Fruit fly (Drosophila melanogaster): Measurements from ENCODE around the gene CG34367.

CG34367 gene

dm6 chr2L:10299810-10300147, 53.9 kb downstream of the CG34367 start, which contains the start of gene CYLD (continued):
- peak; percentile 28 for TF ChIP-seq kay (GFP tag; optimal IDR thresholded peaks at IDR 0.05)
- TF ChIP-seq klu (GFP tag; IDR thresholded peaks at IDR 0.05), result no peak
- peak; percentile 85 for TF ChIP-seq PHDP (tag; optimal IDR thresholded peaks at IDR 0.05)
- peak; percentile 83 for TF ChIP-seq CG18262 (tag; optimal IDR thresholded peaks at IDR 0.05)
- TF ChIP-seq Rx (GFP tag; IDR thresholded peaks at IDR 0.05), result no peak
- TF ChIP-seq nau (GFP tag; optimal IDR thresholded peaks at IDR 0.05), result no peak
- TF ChIP-seq CG18619 (GFP tag; optimal IDR thresholded peaks at IDR 0.05), result peak; percentile 35
- TF ChIP-seq CG9817 (tag; optimal IDR thresholded peaks at IDR 0.05), result no peak
- TF ChIP-seq D (optimal IDR thresholded peaks at IDR 0.05), result no peak
- TF ChIP-seq D (GFP tag; optimal IDR thresholded peaks at IDR 0.05), result peak; percentile 29
- TF ChIP-seq Gug (GFP tag; IDR thresholded peaks at IDR 0.05), result no peak
- TF ChIP-seq fd3F (GFP tag; optimal IDR thresholded peaks at IDR 0.05), result peak; percentile 51
- TF ChIP-seq Xrp1 (GFP tag; IDR thresholded peaks at IDR 0.05), result peak; percentile 76
- peak; percentile 76 for TF ChIP-seq CG31441 (GFP tag; IDR thresholded peaks at IDR 0.05)
- TF ChIP-seq ind (GFP tag; optimal IDR thresholded peaks at IDR 0.05), result peak; percentile 58
- no peak for TF ChIP-seq CG4360 (GFP tag; IDR thresholded peaks at IDR 0.05)
- no peak; the same call in 1 of the 2 replicates for TF ChIP-seq ap (GFP tag; IDR thresholded peaks at IDR 0.05)
- TF ChIP-seq maf-S (GFP tag; optimal IDR thresholded peaks at IDR 0.05), result no peak
- TF ChIP-seq seq (GFP tag; IDR thresholded peaks at IDR 0.05), result peak; percentile 41; the same call in 1 of the 2 replicates
- TF ChIP-seq CG1233 (GFP tag; optimal IDR thresholded peaks at IDR 0.05), result peak; percentile 62
- no peak for TF ChIP-seq CG4854 (GFP tag; optimal IDR thresholded peaks at IDR 0.05)
- no peak for TF ChIP-seq CG33213 (GFP tag; optimal IDR thresholded peaks at IDR 0.05)
- no peak for TF ChIP-seq tll (GFP tag; optimal IDR thresholded peaks at IDR 0.05)
- TF ChIP-seq prd (optimal IDR thresholded peaks at IDR 0.05), result no peak
- TF ChIP-seq prd (GFP tag; IDR thresholded peaks at IDR 0.05), result peak; percentile 67
- TF ChIP-seq CG17385 (GFP tag; optimal IDR thresholded peaks at IDR 0.05), result peak; percentile 75
- TF ChIP-seq Mad (GFP tag; optimal IDR thresholded peaks at IDR 0.05), result no peak
- peak; percentile 51; the same call in 1 of the 2 replicates for TF ChIP-seq E2f1 (GFP tag; IDR thresholded peaks at IDR 0.05)
- TF ChIP-seq ro (GFP tag; IDR thresholded peaks at IDR 0.05), result no peak
- no peak for TF ChIP-seq fd102C (GFP tag; optimal IDR thresholded peaks at IDR 0.05)
- TF ChIP-seq CG32772 (GFP tag; IDR thresholded peaks at IDR 0.05), result no peak
- peak; percentile 9 for TF ChIP-seq twi (tag; optimal IDR thresholded peaks at IDR 0.05)
- TF ChIP-seq CG15073 (GFP tag; optimal IDR thresholded peaks at IDR 0.05), result no peak
- TF ChIP-seq HmgZ (tag; optimal IDR thresholded peaks at IDR 0.05), result peak; percentile 42
- TF ChIP-seq Oaz (GFP tag; IDR thresholded peaks at IDR 0.05), result no peak
- TF ChIP-seq CG1832 (GFP tag; optimal IDR thresholded peaks at IDR 0.05), result no peak
- no peak for TF ChIP-seq CG17186 (GFP tag; optimal IDR thresholded peaks at IDR 0.05)
- no peak for TF ChIP-seq Mes4 (GFP tag; optimal IDR thresholded peaks at IDR 0.05)
- peak; percentile 61; the same call in 1 of the 3 replicates for TF ChIP-seq B-H1 (GFP tag; IDR thresholded peaks at IDR 0.05)
- TF ChIP-seq Sry-β (GFP tag; optimal IDR thresholded peaks at IDR 0.05), result no peak
- no peak for TF ChIP-seq peb (GFP tag; IDR thresholded peaks at IDR 0.05)
- TF ChIP-seq CG11093 (GFP tag; IDR thresholded peaks at IDR 0.05), result no peak
- TF ChIP-seq CG11723 (GFP tag; optimal IDR thresholded peaks at IDR 0.05), result no peak
- TF ChIP-seq pho (GFP tag; optimal IDR thresholded peaks at IDR 0.05), result peak; percentile 18
- TF ChIP-seq CG15269 (tag; optimal IDR thresholded peaks at IDR 0.05), result peak; percentile 81
- no peak for TF ChIP-seq CG3163 (GFP tag; optimal IDR thresholded peaks at IDR 0.05)
- peak in 1 of 2 experiments; percentile 8 for TF ChIP-seq chif (GFP tag; optimal IDR thresholded peaks at IDR 0.05)
- no peak for TF ChIP-seq hth (optimal IDR thresholded peaks at IDR 0.05)
- TF ChIP-seq wor (GFP tag; IDR thresholded peaks at IDR 0.05), result peak; percentile 30; the same call in 1 of the 2 replicates
- no peak for TF ChIP-seq Sin3A (optimal IDR thresholded peaks at IDR 0.05)
- peak; percentile 19 for TF ChIP-seq CG34376 (GFP tag; optimal IDR thresholded peaks at IDR 0.05)
- TF ChIP-seq CG9932 (GFP tag; IDR thresholded peaks at IDR 0.05), result no peak
- TF ChIP-seq her (GFP tag; optimal IDR thresholded peaks at IDR 0.05), result no peak
- peak; percentile 75; the same call in 2 of the 3 replicates for TF ChIP-seq CG17361 (GFP tag; IDR thresholded peaks at IDR 0.05)

All from whole organism, embryonic.